Worm (Caenorhabditis elegans) whole organism, L1 larva: ENCODE results near the gene C04F5.8.

Source experiments
- C34B4.2 ChIP-seq: sonication (generic microtip); optimal IDR thresholded peaks from 2 replicates; lab custom pipeline; 2017; ENCODE audit warnings: mild to moderate bottlenecking, missing genetic modification characterization, missing compliant biosample characterization
- Y116A8C.19 ChIP-seq: sonication (generic microtip); optimal IDR thresholded peaks from 2 replicates; lab custom pipeline; 2016; ENCODE audit warnings: missing compliant biosample characterization, missing genetic modification characterization, borderline replicate concordance
- aha-1 ChIP-seq: fragments of 150-350 bp; optimal IDR thresholded peaks from 2 replicates; lab custom pipeline; 2014; ENCODE audit warnings: missing biosample characterization, missing genetic modification characterization
- ama-1 ChIP-seq: fragments of 150-350 bp; optimal IDR thresholded peaks from 2 replicates; lab custom pipeline; 2014
- ceh-63 ChIP-seq: fragments of 200-800 bp; sonication (Bioruptor generic); optimal IDR thresholded peaks from 2 replicates; lab custom pipeline; 2018; ENCODE audit warnings: mild to moderate bottlenecking, missing genetic modification characterization, missing compliant biosample characterization
- ceh-8 ChIP-seq: fragments of 200-800 bp; sonication (Bioruptor generic); optimal IDR thresholded peaks from 2 replicates; lab custom pipeline; 2018; ENCODE audit warnings: mild to moderate bottlenecking, missing genetic modification characterization, moderate library complexity, missing compliant biosample characterization
- ceh-90 ChIP-seq: sonication (generic microtip); optimal IDR thresholded peaks from 2 replicates; lab custom pipeline; 2016; ENCODE audit warnings: missing genetic modification characterization, missing compliant biosample characterization
- ces-1 ChIP-seq: fragments of 150-350 bp; optimal IDR thresholded peaks from 2 replicates; lab custom pipeline; 2014; ENCODE audit warnings: missing biosample characterization, missing genetic modification reagents, missing genetic modification characterization
- efl-1 ChIP-seq, 4 experiments: fragments of 150-350 bp; optimal IDR thresholded peaks in 3 of 4; peaks in 1 of 4; 1 replicate in 1 of 4; 2 replicates in 3 of 4; lab custom pipeline; 2014; ENCODE audit warnings: missing biosample characterization in 2 of 4, missing genetic modification characterization in 2 of 4, missing genetic modification reagents in 2 of 4
- efl-3 ChIP-seq: fragments of 200-800 bp; sonication (Bioruptor generic); optimal IDR thresholded peaks from 2 replicates; lab custom pipeline; 2018; ENCODE audit warnings: mild to moderate bottlenecking, missing genetic modification characterization, missing compliant biosample characterization
- fkh-10 ChIP-seq: sonication (generic microtip); optimal IDR thresholded peaks from 2 replicates; lab custom pipeline; 2017; ENCODE audit warnings: missing biosample characterization, missing genetic modification reagents, missing genetic modification characterization
- fkh-8 ChIP-seq: sonication (generic microtip); optimal IDR thresholded peaks from 2 replicates; lab custom pipeline; 2016; ENCODE audit warnings: mild to moderate bottlenecking, missing genetic modification characterization, missing compliant biosample characterization
- hpl-2 ChIP-seq: fragments of 150-350 bp; optimal IDR thresholded peaks from 2 replicates; lab custom pipeline; 2014; ENCODE audit warnings: missing biosample characterization, missing genetic modification reagents, missing genetic modification characterization
- irx-1 ChIP-seq: sonication (generic microtip); optimal IDR thresholded peaks from 2 replicates; lab custom pipeline; 2016; ENCODE audit warnings: missing genetic modification characterization, missing compliant biosample characterization
- isw-1 ChIP-seq: fragments of 200-800 bp; sonication (Bioruptor generic); IDR thresholded peaks from 2 replicates; pipeline ENCODE4 v1.3.6; 2022; ENCODE audit warnings: missing genetic modification characterization, missing compliant biosample characterization
- lin-14 ChIP-seq: fragments of 200-800 bp; sonication (Bioruptor generic); optimal IDR thresholded peaks from 2 replicates; lab custom pipeline; 2018; ENCODE audit warnings: mild to moderate bottlenecking, missing genetic modification characterization, moderate library complexity, missing compliant biosample characterization
- lin-35 ChIP-seq, 2 experiments: fragments of 150-350 bp; optimal IDR thresholded peaks; 2 replicates each; lab custom pipeline; 2014; ENCODE audit warnings: missing biosample characterization in 2 of 2, missing genetic modification characterization in 2 of 2, missing genetic modification reagents in 2 of 2
- mab-9 ChIP-seq: fragments of 200-800 bp; sonication (Bioruptor generic); IDR thresholded peaks from 2 replicates; pipeline ENCODE4 v1.3.6; 2022; ENCODE audit warnings: missing genetic modification reagents, missing genetic modification characterization, missing compliant biosample characterization
- nhr-20 ChIP-seq: sonication (generic microtip); optimal IDR thresholded peaks from 2 replicates; lab custom pipeline; 2016; ENCODE audit warnings: mild to moderate bottlenecking, missing genetic modification characterization, missing compliant biosample characterization
- nhr-237 ChIP-seq: fragments of 150-350 bp; optimal IDR thresholded peaks from 2 replicates; lab custom pipeline; 2014; ENCODE audit warnings: missing biosample characterization, missing genetic modification characterization
- nhr-28 ChIP-seq: fragments of 150-350 bp; optimal IDR thresholded peaks from 2 replicates; lab custom pipeline; 2014; ENCODE audit warnings: missing biosample characterization, missing genetic modification characterization
- nhr-47 ChIP-seq: sonication (generic microtip); optimal IDR thresholded peaks from 2 replicates; lab custom pipeline; 2016; ENCODE audit warnings: mild to moderate bottlenecking, missing genetic modification characterization, moderate library complexity, missing compliant biosample characterization
- nhr-71 ChIP-seq: sonication (generic microtip); optimal IDR thresholded peaks from 2 replicates; lab custom pipeline; 2016; ENCODE audit warnings: mild to moderate bottlenecking, missing genetic modification characterization, moderate library complexity, missing compliant biosample characterization
- nhr-77 ChIP-seq: fragments of 150-350 bp; optimal IDR thresholded peaks from 2 replicates; lab custom pipeline; 2014; ENCODE audit warnings: missing biosample characterization, missing genetic modification characterization
- nhr-85 ChIP-seq: sonication (generic microtip); peaks from one replicate; lab custom pipeline; 2016; ENCODE audit warnings: missing genetic modification characterization, inconsistent platforms, missing compliant biosample characterization
- pag-3 ChIP-seq: sonication (generic microtip); optimal IDR thresholded peaks from 2 replicates; lab custom pipeline; 2017; ENCODE audit warnings: missing genetic modification characterization, mild to moderate bottlenecking, missing compliant biosample characterization, antibody characterized with exemption, borderline replicate concordance; ENCODE audit not compliant: insufficient read depth
- pqm-1 ChIP-seq: sonication (generic microtip); optimal IDR thresholded peaks from 3 replicates; lab custom pipeline; 2017; ENCODE audit warnings: missing biosample characterization, missing genetic modification characterization
- skn-1 ChIP-seq: fragments of 150-350 bp; optimal IDR thresholded peaks from 2 replicates; lab custom pipeline; 2014; ENCODE audit warnings: missing biosample characterization, missing genetic modification characterization
- snu-23 ChIP-seq: sonication (generic microtip); optimal IDR thresholded peaks from 2 replicates; lab custom pipeline; 2016; ENCODE audit warnings: missing genetic modification characterization, missing compliant biosample characterization
- sptf-1 ChIP-seq: fragments of 150-350 bp; optimal IDR thresholded peaks from 2 replicates; lab custom pipeline; 2014; ENCODE audit warnings: missing biosample characterization, missing genetic modification characterization
- swsn-7 ChIP-seq: sonication (generic microtip); optimal IDR thresholded peaks from 2 replicates; lab custom pipeline; 2016; ENCODE audit warnings: missing genetic modification characterization, missing compliant biosample characterization
- tbx-2 ChIP-seq: sonication (generic microtip); optimal IDR thresholded peaks from 2 replicates; lab custom pipeline; 2016; ENCODE audit warnings: missing genetic modification characterization, missing compliant biosample characterization
- unc-86 ChIP-seq: sonication (generic microtip); optimal IDR thresholded peaks from 2 replicates; lab custom pipeline; 2016; ENCODE audit warnings: missing genetic modification characterization, missing compliant biosample characterization
- unc-98 ChIP-seq: fragments of 200-800 bp; sonication (Bioruptor generic); IDR thresholded peaks from 2 replicates; pipeline ENCODE4 v1.3.6; 2022; ENCODE audit warnings: missing genetic modification characterization, missing compliant biosample characterization
- xbp-1 ChIP-seq: sonication (generic microtip); optimal IDR thresholded peaks from 2 replicates; lab custom pipeline; 2016; ENCODE audit warnings: missing genetic modification characterization, missing compliant biosample characterization

The C04F5.8 gene

ce11 chrV:5110684-5111083, 2.9 kb downstream of the C04F5.8 start, which contains the start of gene ugt-63:
ugt-63 (minus strand) TSS chrV:5110772.
- TF ChIP-seq efl-1 (optimal IDR thresholded peaks at IDR 0.05; lab: Kevin White, UChicago) (no peak), efl-1 (GFP tag; optimal IDR thresholded peaks at IDR 0.05 in 1 of 2; lab: Kevin White, UChicago) (peak in 1 of 2 experiments; percentile 29), nhr-20 (tag; lab: Kevin White, UChicago) (peak; percentile 55), unc-86 (tag; lab: Kevin White, UChicago) (no peak), nhr-85 (peak; percentile 51)

ce11 chrV:5107816-5108215, 5.7 kb downstream of the C04F5.8 start, which contains the start of gene srab-3:
srab-3 (minus strand) TSS chrV:5107916.
- TF ChIP-seq fkh-8 (tag; lab: Kevin White, UChicago) (peak; percentile 28), efl-1 (optimal IDR thresholded peaks at IDR 0.05; lab: Kevin White, UChicago) (no peak), efl-1 (GFP tag; optimal IDR thresholded peaks at IDR 0.05 in 1 of 2; lab: Kevin White, UChicago) (no peak)

ce11 chrV:5104934-5105333, 8.6 kb downstream of the C04F5.8 start, which contains the start of gene srab-2:
srab-2 (minus strand) TSS chrV:5105034.
- TF ChIP-seq nhr-237 (no peak), nhr-71 (tag; lab: Kevin White, UChicago) (no peak), nhr-85 (no peak), pag-3 (no peak), xbp-1 (no peak), nhr-20 (tag; lab: Kevin White, UChicago) (no peak), ceh-8 (GFP tag; lab: Kevin White, UChicago) (no peak), ceh-63 (GFP tag; lab: Kevin White, UChicago) (no peak)
- TF ChIP-seq, all 84 proteins: peak for 0

- TF ChIP-seq aha-1 (tag; lab: Kevin White, UChicago) (no peak), lin-35 (GFP tag; optimal IDR thresholded peaks at IDR 0.05; lab: Kevin White, UChicago) (no peak), efl-1 (optimal IDR thresholded peaks at IDR 0.05; lab: Kevin White, UChicago) (no peak), efl-1 (GFP tag; optimal IDR thresholded peaks at IDR 0.05 in 1 of 2; lab: Kevin White, UChicago) (no peak), unc-98 (no peak), ceh-63 (GFP tag; lab: Kevin White, UChicago) (no peak), nhr-47 (tag; lab: Kevin White, UChicago) (no peak), mab-9 (GFP tag; lab: Robert Waterston, UW) (no peak), lin-14 (GFP tag; lab: Kevin White, UChicago) (no peak), irx-1 (tag; lab: Kevin White, UChicago) (no peak), ceh-90 (tag; lab: Kevin White, UChicago) (no peak), ces-1 (no peak), swsn-7 (tag; lab: Kevin White, UChicago) (no peak), nhr-77 (tag; lab: Kevin White, UChicago) (no peak), ama-1 (no peak), pqm-1 (tag; lab: Kevin White, UChicago) (no peak), tbx-2 (tag; lab: Kevin White, UChicago) (no peak), sptf-1 (tag; lab: Kevin White, UChicago) (no peak), snu-23 (GFP tag; lab: Kevin White, UChicago) (no peak)
Observed at ce11 chrV:5102017-5102416, 11.5 kb downstream of the C04F5.8 start, which contains the start of gene srab-1. srab-1 (minus strand) TSS chrV:5102117.

- TF ChIP-seq hpl-2 (no peak), fkh-10 (no peak), sptf-1 (tag; lab: Kevin White, UChicago) (no peak), efl-1 (optimal IDR thresholded peaks at IDR 0.05; lab: Kevin White, UChicago) (no peak), efl-1 (GFP tag; optimal IDR thresholded peaks at IDR 0.05 in 1 of 2; lab: Kevin White, UChicago) (peak in 1 of 2 experiments; percentile 72), isw-1 (GFP tag; lab: Robert Waterston, UW) (no peak)
Observed at ce11 chrV:5098925-5099324, 14.6 kb downstream of the C04F5.8 start, which contains the start of gene unc-46. unc-46 (minus strand) TSS chrV:5099025.

- TF ChIP-seq Y116A8C.19 (tag; lab: Kevin White, UChicago) (no peak), skn-1 (no peak), nhr-28 (tag; lab: Kevin White, UChicago) (no peak), efl-3 (GFP tag; lab: Kevin White, UChicago) (no peak), fkh-8 (tag; lab: Kevin White, UChicago) (no peak), lin-14 (GFP tag; lab: Kevin White, UChicago) (no peak), fkh-10 (no peak), C34B4.2 (no peak)
- TF ChIP-seq, all 84 proteins: peak for 0
Observed at ce11 chrV:5097035-5097434, 16.5 kb downstream of the C04F5.8 start, which contains the start of gene C04F5.2. C04F5.2 (minus strand) TSS chrV:5097135.
